Fruit fly (Drosophila melanogaster) whole organism, embryonic: ENCODE results near the gene ATPsynC.

Experiments
- Antp ChIP-seq: fragments of 200-800 bp; sonication (Bioruptor generic); optimal IDR thresholded peaks from 3 replicates; lab custom pipeline; 2016; ENCODE audit warnings: missing biosample characterization, missing genetic modification characterization
- Atf3 ChIP-seq: fragments of 200-800 bp; sonication (Bioruptor generic); optimal IDR thresholded peaks from 3 replicates; lab custom pipeline; 2016; ENCODE audit warnings: missing biosample characterization, missing genetic modification characterization
- sc ChIP-seq, 3 experiments: fragments of >200 bp in 2 of 3; fragments of 200-800 bp in 1 of 3; sonication (Bioruptor generic) in 1 of 3; optimal IDR thresholded peaks; 2 replicates in 2 of 3; 3 replicates in 1 of 3; lab custom pipeline; 2017; ENCODE audit warnings: mild to moderate bottlenecking in 1 of 3, missing biosample characterization in 1 of 3, missing genetic modification characterization in 1 of 3, missing genetic modification reagents in 1 of 3
- twi ChIP-seq: fragments of 200-800 bp; optimal IDR thresholded peaks from 2 replicates; lab custom pipeline; 2019; ENCODE audit warnings: missing biosample characterization, mild to moderate bottlenecking, missing genetic modification characterization, moderate library complexity

- no peak for TF ChIP-seq Atf3
- TF ChIP-seq twi (tag; lab: Kevin White, UChicago) = no peak
- TF ChIP-seq Antp = no peak
- TF ChIP-seq sc (optimal IDR thresholded peaks at IDR 0.05; lab: Kevin White, UChicago) = no peak
- TF ChIP-seq sc (GFP tag; optimal IDR thresholded peaks at IDR 0.05; lab: Kevin White, UChicago) = no peak
Observed at dm6 chr3R:31254808-31255207, 35.4 kb upstream of the ATPsynC start, which contains the start of the genes CG1750 and spn-F.
